Worm (Caenorhabditis elegans) whole organism, L4 larva: ENCODE results near the gene C02D5.4.

Experiments used
- F26F4.8 ChIP-seq: fragments of 200-800 bp; sonication (Bioruptor generic); conservative IDR thresholded peaks from 2 replicates; pipeline ENCODE4 v1.3.6; 2022; ENCODE audit warnings: missing genetic modification characterization, missing compliant biosample characterization
- T20F7.1 ChIP-seq: fragments of 200-800 bp; sonication (Bioruptor generic); optimal IDR thresholded peaks from 2 replicates; lab custom pipeline; 2018; ENCODE audit warnings: mild to moderate bottlenecking, missing genetic modification characterization, missing compliant biosample characterization
- T26A8.4 ChIP-seq: fragments of 200-800 bp; sonication (Bioruptor generic); IDR thresholded peaks from 2 replicates; pipeline ENCODE4 v1.3.6; 2022; ENCODE audit warnings: missing genetic modification characterization, missing compliant biosample characterization
- Y48G9A.11 ChIP-seq: fragments of 200-800 bp; sonication (Bioruptor generic); IDR thresholded peaks from 2 replicates; pipeline ENCODE4 v1.3.6; 2022; ENCODE audit warnings: missing genetic modification reagents, missing genetic modification characterization, missing compliant biosample characterization
- aha-1 ChIP-seq: fragments of 150-350 bp; peaks from one replicate; lab custom pipeline; 2014; ENCODE audit warnings: missing biosample characterization, missing genetic modification characterization
- ceh-32 ChIP-seq: sonication (generic microtip); optimal IDR thresholded peaks from 2 replicates; lab custom pipeline; 2016; ENCODE audit warnings: mild to moderate bottlenecking, missing genetic modification characterization, missing compliant biosample characterization; ENCODE audit not compliant: poor library complexity
- ceh-62 ChIP-seq: sonication (generic microtip); optimal IDR thresholded peaks from 2 replicates; lab custom pipeline; 2017; ENCODE audit warnings: missing biosample characterization, missing genetic modification characterization
- ces-1 ChIP-seq: fragments of 150-350 bp; sonication (generic microtip); optimal IDR thresholded peaks from 4 replicates; lab custom pipeline; 2014; ENCODE audit warnings: missing biosample characterization, missing genetic modification reagents, missing genetic modification characterization
- cey-2 ChIP-seq: sonication (generic microtip); optimal IDR thresholded peaks from 3 replicates; lab custom pipeline; 2017; ENCODE audit warnings: missing genetic modification characterization, mild to moderate bottlenecking, missing compliant biosample characterization, antibody characterized with exemption, borderline replicate concordance; ENCODE audit not compliant: insufficient read depth
- ctbp-1 ChIP-seq: fragments of 200-800 bp; sonication (Bioruptor generic); IDR thresholded peaks from 2 replicates; pipeline ENCODE4 v1.3.6; 2022; ENCODE audit warnings: missing genetic modification reagents, missing genetic modification characterization, missing compliant biosample characterization
- daf-8 ChIP-seq: fragments of 200-800 bp; sonication (Bioruptor generic); IDR thresholded peaks from 2 replicates; pipeline ENCODE4 v1.3.6; 2022; ENCODE audit warnings: missing genetic modification characterization, missing compliant biosample characterization
- dmd-9 ChIP-seq: fragments of 200-800 bp; sonication (Bioruptor generic); IDR thresholded peaks from 2 replicates; pipeline ENCODE4 v1.3.6; 2022; ENCODE audit warnings: missing genetic modification reagents, missing genetic modification characterization, missing compliant biosample characterization
- fkh-10 ChIP-seq: fragments of 150-350 bp; optimal IDR thresholded peaks from 2 replicates; lab custom pipeline; 2014; ENCODE audit warnings: missing biosample characterization, missing genetic modification reagents, missing genetic modification characterization
- fos-1 ChIP-seq: fragments of 150-350 bp; optimal IDR thresholded peaks from 2 replicates; lab custom pipeline; 2014; ENCODE audit warnings: missing biosample characterization, missing genetic modification characterization
- jun-1 ChIP-seq: fragments of 150-350 bp; optimal IDR thresholded peaks from 2 replicates; lab custom pipeline; 2014; ENCODE audit warnings: missing biosample characterization, missing genetic modification reagents, missing genetic modification characterization
- lim-7 ChIP-seq: fragments of 200-800 bp; sonication (Bioruptor generic); IDR thresholded peaks from 2 replicates; pipeline ENCODE4 v1.3.6; 2022; ENCODE audit warnings: missing genetic modification characterization, missing compliant biosample characterization
- lin-1 ChIP-seq: fragments of 200-800 bp; sonication (Bioruptor generic); IDR thresholded peaks from 2 replicates; pipeline ENCODE4 v1.3.6; 2022; ENCODE audit warnings: missing genetic modification reagents, missing genetic modification characterization, missing compliant biosample characterization
- lin-39 ChIP-seq: fragments of 150-350 bp; optimal IDR thresholded peaks from 2 replicates; lab custom pipeline; 2014; ENCODE audit warnings: missing biosample characterization, missing genetic modification reagents, missing genetic modification characterization
- madf-5 ChIP-seq, 2 experiments: fragments of 200-800 bp; sonication (Bioruptor generic); IDR thresholded peaks; 2 replicates each; pipeline ENCODE4 v1.3.6; 2022; ENCODE audit warnings: missing compliant biosample characterization in 2 of 2, missing genetic modification characterization in 2 of 2
- nhr-102 ChIP-seq: sonication (generic microtip); optimal IDR thresholded peaks from 2 replicates; lab custom pipeline; 2016; ENCODE audit warnings: mild to moderate bottlenecking, missing genetic modification characterization, moderate library complexity, missing compliant biosample characterization
- nhr-11 ChIP-seq: fragments of 150-350 bp; optimal IDR thresholded peaks from 2 replicates; lab custom pipeline; 2014; ENCODE audit warnings: missing biosample characterization, missing genetic modification characterization
- nhr-111 ChIP-seq: fragments of 200-800 bp; sonication (Bioruptor generic); optimal IDR thresholded peaks from 2 replicates; lab custom pipeline; 2018; ENCODE audit warnings: mild to moderate bottlenecking, missing genetic modification characterization, missing compliant biosample characterization
- nhr-237 ChIP-seq: sonication (generic microtip); optimal IDR thresholded peaks from 2 replicates; lab custom pipeline; 2017; ENCODE audit warnings: missing biosample characterization, missing genetic modification characterization
- nhr-42 ChIP-seq: fragments of 200-800 bp; sonication (Bioruptor generic); IDR thresholded peaks from 2 replicates; pipeline ENCODE4 v1.3.6; 2022; ENCODE audit warnings: missing genetic modification characterization, missing compliant biosample characterization
- pqm-1 ChIP-seq: sonication (generic microtip); optimal IDR thresholded peaks from 2 replicates; lab custom pipeline; 2017; ENCODE audit warnings: missing biosample characterization, missing genetic modification characterization
- saeg-2 ChIP-seq: fragments of 200-800 bp; sonication (Bioruptor generic); IDR thresholded peaks from 2 replicates; pipeline ENCODE4 v1.3.6; 2022; ENCODE audit warnings: missing genetic modification reagents, missing genetic modification characterization, missing compliant biosample characterization
- sdz-12 ChIP-seq: fragments of 200-800 bp; sonication (Bioruptor generic); optimal IDR thresholded peaks from 2 replicates; lab custom pipeline; 2018; ENCODE audit warnings: mild to moderate bottlenecking, missing genetic modification characterization, missing compliant biosample characterization
- snpc-1.2 ChIP-seq: fragments of 200-800 bp; sonication (Bioruptor generic); IDR thresholded peaks from 2 replicates; pipeline ENCODE4 v1.3.6; 2022; ENCODE audit warnings: missing genetic modification reagents, missing genetic modification characterization, missing compliant biosample characterization
- unc-39 ChIP-seq: sonication (generic microtip); optimal IDR thresholded peaks from 2 replicates; lab custom pipeline; 2017; ENCODE audit warnings: missing biosample characterization, missing genetic modification characterization
- unc-62 ChIP-seq, 3 experiments: fragments of 150-350 bp in 1 of 3; sonication (generic microtip); optimal IDR thresholded peaks in 2 of 3; peaks in 1 of 3; 1 replicate in 1 of 3; 2 replicates in 2 of 3; lab custom pipeline; 2014 to 2017; ENCODE audit warnings: missing biosample characterization in 3 of 3, missing genetic modification characterization in 3 of 3, missing genetic modification reagents in 3 of 3, missing genotype in 1 of 3
- zfp-3 ChIP-seq: fragments of 200-800 bp; sonication (Bioruptor generic); conservative IDR thresholded peaks from 2 replicates; pipeline ENCODE4 v1.3.6; 2022; ENCODE audit warnings: missing genetic modification reagents, missing genetic modification characterization, missing compliant biosample characterization
- zip-11 ChIP-seq: fragments of 200-800 bp; sonication (Bioruptor generic); IDR thresholded peaks from 2 replicates; pipeline ENCODE4 v1.3.6; 2022; ENCODE audit warnings: missing genetic modification characterization, missing compliant biosample characterization
- zip-2 ChIP-seq: fragments of 150-350 bp; optimal IDR thresholded peaks from 2 replicates; lab custom pipeline; 2014; ENCODE audit warnings: missing biosample characterization, missing genetic modification characterization

C02D5.4 gene

ce11 chrIII:8577534-8577933 lies 25.6 kb downstream of the C02D5.4 start:
- TF ChIP-seq zip-2: no peak
- no peak for TF ChIP-seq Y48G9A.11 (GFP tag; lab: Robert Waterston, UW)
- TF ChIP-seq sdz-12: no peak
- TF ChIP-seq, all 104 proteins: peak for 0

- no peak for TF ChIP-seq zip-11 (GFP tag; lab: Robert Waterston, UW)
- TF ChIP-seq unc-62 (GFP tag; optimal IDR thresholded peaks at IDR 0.05 in 1 of 2; lab: Kevin White, UChicago): peak in 1 of 2 experiments; percentile 83
- no peak for TF ChIP-seq unc-62 (tag; optimal IDR thresholded peaks at IDR 0.05; lab: Kevin White, UChicago)
- no peak for TF ChIP-seq pqm-1 (tag; lab: Kevin White, UChicago)
- no peak for TF ChIP-seq cey-2 (tag; lab: Kevin White, UChicago)
- no peak for TF ChIP-seq T20F7.1 (GFP tag; lab: Kevin White, UChicago)
- TF ChIP-seq aha-1: peak; percentile 5
- no peak for TF ChIP-seq lim-7 (GFP tag; lab: Robert Waterston, UW)
- TF ChIP-seq ces-1: no peak
- TF ChIP-seq ctbp-1 (GFP tag; lab: Robert Waterston, UW): no peak
- TF ChIP-seq zfp-3: no peak
- TF ChIP-seq jun-1 (tag; lab: Kevin White, UChicago): no peak
- TF ChIP-seq nhr-237 (tag; lab: Kevin White, UChicago): no peak
- TF ChIP-seq unc-39 (tag; lab: Kevin White, UChicago): no peak
- TF ChIP-seq nhr-11 (tag; lab: Kevin White, UChicago): no peak
Observed at ce11 chrIII:8578381-8578780, 26.4 kb downstream of the C02D5.4 start.

ce11 chrIII:8579367-8579766 lies 27.4 kb downstream of the C02D5.4 start:
- TF ChIP-seq ctbp-1 (GFP tag; lab: Robert Waterston, UW): 0 out of 2 replicates have a peak, but pooled peaks have one; percentile 36
- peak; percentile 93 for TF ChIP-seq aha-1
- TF ChIP-seq snpc-1.2 (GFP tag; lab: Robert Waterston, UW): no peak

- TF ChIP-seq unc-62 (GFP tag; optimal IDR thresholded peaks at IDR 0.05 in 1 of 2; lab: Kevin White, UChicago) (peak in 1 of 2 experiments; percentile 87), unc-62 (tag; optimal IDR thresholded peaks at IDR 0.05; lab: Kevin White, UChicago) (no peak), nhr-42 (GFP tag; lab: Robert Waterston, UW) (no peak), daf-8 (no peak), aha-1 (peak; percentile 11), ceh-62 (tag; lab: Kevin White, UChicago) (no peak)
Observed at ce11 chrIII:8580802-8581201, 28.8 kb downstream of the C02D5.4 start, which contains the start of gene doxa-1. Gene doxa-1 (plus strand): TSS chrIII:8581102.

ce11 chrIII:8588592-8589153 lies 36.7 kb downstream of the C02D5.4 start, which contains the start of gene glr-1:
Gene glr-1 (minus strand): TSS chrIII:8588642.
- TF ChIP-seq aha-1 (peak; percentile 91), fos-1 (tag; lab: Kevin White, UChicago) (no peak), ctbp-1 (GFP tag; lab: Robert Waterston, UW) (0 out of 2 replicates have a peak, but pooled peaks have one; percentile 25), lin-39 (tag; lab: Kevin White, UChicago) (no peak), fkh-10 (peak; percentile 92)

ce11 chrIII:8589195-8589594 lies 37.2 kb downstream of the C02D5.4 start, which contains the start of gene fip-3:
Gene fip-3 (minus strand): TSS chrIII:8589488.
- TF ChIP-seq nhr-102 (tag; lab: Kevin White, UChicago): no peak
- peak in 1 of 2 experiments; percentile 94 for TF ChIP-seq unc-62 (GFP tag; optimal IDR thresholded peaks at IDR 0.05 in 1 of 2; lab: Kevin White, UChicago)
- no peak for TF ChIP-seq unc-62 (tag; optimal IDR thresholded peaks at IDR 0.05; lab: Kevin White, UChicago)

ce11 chrIII:8590882-8591281 lies 38.9 kb downstream of the C02D5.4 start, which contains the start of gene fipr-16:
Gene fipr-16 (minus strand): TSS chrIII:8590982.
- no peak for TF ChIP-seq T26A8.4 (GFP tag; lab: Robert Waterston, UW)
- no peak for TF ChIP-seq nhr-111 (GFP tag; lab: Kevin White, UChicago)
- TF ChIP-seq fkh-10: no peak
- TF ChIP-seq madf-5 (GFP tag; IDR thresholded peaks at IDR 0.05; lab: Robert Waterston, UW): no peak
- no peak for TF ChIP-seq ceh-32 (tag; lab: Kevin White, UChicago)
- TF ChIP-seq lin-1 (GFP tag; lab: Robert Waterston, UW): no peak
- no peak for TF ChIP-seq fos-1 (tag; lab: Kevin White, UChicago)
- no peak for TF ChIP-seq saeg-2 (GFP tag; lab: Robert Waterston, UW)
- TF ChIP-seq nhr-11 (tag; lab: Kevin White, UChicago): no peak
- no peak for TF ChIP-seq F26F4.8
- TF ChIP-seq dmd-9: no peak
- TF ChIP-seq nhr-42 (GFP tag; lab: Robert Waterston, UW): no peak
